Worm (Caenorhabditis elegans): ENCODE measurements around the gene K11D9.3.
A peak's percentile ranks its signal among the peaks of the same experiment; 100 is the strongest.

DNA sequence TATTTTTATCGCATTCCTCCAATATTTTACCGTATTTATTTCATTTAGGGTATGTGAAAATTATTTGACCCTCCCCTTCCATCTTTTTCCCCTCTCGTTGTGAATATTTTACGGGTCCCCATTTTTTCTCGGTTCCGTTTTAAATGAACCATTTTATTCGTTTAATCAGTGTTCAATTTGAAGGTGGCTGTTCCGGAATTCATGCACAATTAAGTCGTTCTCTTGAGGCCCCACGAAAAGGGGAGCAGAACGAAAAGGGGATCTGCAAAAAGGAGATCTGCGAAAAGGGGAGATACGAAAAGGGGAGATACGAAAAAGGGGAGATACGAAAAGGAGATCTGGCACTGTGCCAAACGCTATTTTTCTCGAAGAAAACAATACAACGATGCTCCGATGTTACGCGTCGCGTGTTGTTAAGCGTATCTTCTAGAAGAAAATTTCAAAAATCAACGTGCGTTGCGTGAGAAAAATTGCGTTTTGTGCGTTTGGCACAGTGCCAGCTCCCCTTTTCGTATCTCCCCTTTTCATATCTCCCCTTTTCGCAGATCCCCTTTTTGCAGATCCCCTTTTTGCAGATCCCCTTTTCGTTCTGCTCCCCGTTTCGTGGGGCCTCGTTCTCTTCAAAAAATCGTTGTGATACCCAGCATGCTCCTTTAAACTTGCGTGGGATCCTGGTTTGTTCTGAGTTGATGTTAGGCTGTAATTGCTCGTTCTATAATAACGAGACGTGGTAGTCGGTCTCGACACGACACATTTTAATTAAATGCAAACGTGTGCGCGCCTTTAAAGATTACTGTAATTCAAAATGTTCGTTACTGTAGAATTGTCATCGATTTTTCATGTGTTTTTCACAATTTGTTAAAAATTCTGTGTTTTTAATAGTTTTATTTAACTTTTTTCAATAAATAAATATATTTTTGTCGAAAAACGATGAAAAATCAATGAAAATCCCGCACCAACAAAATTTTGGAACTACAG, 9.1 kb upstream of the K11D9.3 start:
- TF ChIP-seq unc-62 (GFP tag; optimal IDR thresholded peaks at IDR 0.05 in 1 of 2), result no peak
- TF ChIP-seq unc-62 (tag; optimal IDR thresholded peaks at IDR 0.05), result no peak
- no peak for TF ChIP-seq daf-19 (GFP tag; conservative IDR thresholded peaks at IDR 0.05)
- no peak for TF ChIP-seq fkh-10 (GFP tag; optimal IDR thresholded peaks at IDR 0.05)
- TF ChIP-seq F49E8.2 (tag; optimal IDR thresholded peaks at IDR 0.05; ENCODE audit: borderline replicate concordance), result peak; percentile 28
- no peak for TF ChIP-seq snpc-4 (tag; optimal IDR thresholded peaks at IDR 0.05)
- no peak for TF ChIP-seq skn-1 (tag; optimal IDR thresholded peaks at IDR 0.05)
- TF ChIP-seq lin-15B (tag; optimal IDR thresholded peaks at IDR 0.05), result no peak
- TF ChIP-seq hlh-30 (tag; optimal IDR thresholded peaks at IDR 0.05; ENCODE audit: insufficient read depth), result no peak
- no peak for TF ChIP-seq nhr-10 (tag; optimal IDR thresholded peaks at IDR 0.05)
- no peak; the same call in 1 of the 2 replicates for TF ChIP-seq tra-1 (GFP tag; IDR thresholded peaks at IDR 0.05)

Data from whole organism, L4 larva.